Worm (Caenorhabditis elegans) whole organism, L1 larva: ENCODE results near the gene secs-1.

Source experiments
- aha-1 ChIP-seq: fragments of 150-350 bp; optimal IDR thresholded peaks from 2 replicates; lab custom pipeline; 2014; ENCODE audit warnings: missing biosample characterization, missing genetic modification characterization
- alr-1 ChIP-seq: fragments of 200-800 bp; sonication (Bioruptor generic); optimal IDR thresholded peaks from 2 replicates; lab custom pipeline; 2018; ENCODE audit warnings: borderline replicate concordance, mild to moderate bottlenecking, missing genetic modification characterization, missing compliant biosample characterization
- aly-2 ChIP-seq: fragments of 150-350 bp; optimal IDR thresholded peaks from 2 replicates; lab custom pipeline; 2014; ENCODE audit warnings: missing biosample characterization, missing genetic modification characterization
- ceh-82 ChIP-seq, 3 experiments: fragments of 150-350 bp in 1 of 3; sonication (generic microtip) in 2 of 3; optimal IDR thresholded peaks; 2 replicates each; lab custom pipeline; 2014 to 2017; ENCODE audit warnings: missing biosample characterization in 3 of 3, missing genetic modification characterization in 3 of 3
- dpl-1 ChIP-seq, 3 experiments: fragments of 150-350 bp in 2 of 3; sonication (generic microtip) in 1 of 3; optimal IDR thresholded peaks; 2 replicates each; lab custom pipeline; 2014 to 2017; ENCODE audit warnings: missing biosample characterization in 3 of 3, missing genetic modification characterization in 3 of 3, missing genetic modification reagents in 3 of 3
- nhr-76 ChIP-seq: sonication (generic microtip); optimal IDR thresholded peaks from 2 replicates; lab custom pipeline; 2017; ENCODE audit warnings: missing biosample characterization, missing genetic modification characterization
- sup-37 ChIP-seq: fragments of 200-800 bp; sonication (Bioruptor generic); optimal IDR thresholded peaks from 2 replicates; lab custom pipeline; 2018; ENCODE audit warnings: mild to moderate bottlenecking, missing genetic modification characterization, missing compliant biosample characterization
- swsn-7 ChIP-seq: sonication (generic microtip); optimal IDR thresholded peaks from 2 replicates; lab custom pipeline; 2016; ENCODE audit warnings: missing genetic modification characterization, missing compliant biosample characterization
- unc-130 ChIP-seq: fragments of 150-350 bp; optimal IDR thresholded peaks from 2 replicates; lab custom pipeline; 2017; ENCODE audit warnings: missing biosample characterization, missing genetic modification characterization, inconsistent platforms
- ztf-4 ChIP-seq: fragments of 150-350 bp; optimal IDR thresholded peaks from 2 replicates; lab custom pipeline; 2014; ENCODE audit warnings: missing biosample characterization, missing genetic modification characterization

DNA sequence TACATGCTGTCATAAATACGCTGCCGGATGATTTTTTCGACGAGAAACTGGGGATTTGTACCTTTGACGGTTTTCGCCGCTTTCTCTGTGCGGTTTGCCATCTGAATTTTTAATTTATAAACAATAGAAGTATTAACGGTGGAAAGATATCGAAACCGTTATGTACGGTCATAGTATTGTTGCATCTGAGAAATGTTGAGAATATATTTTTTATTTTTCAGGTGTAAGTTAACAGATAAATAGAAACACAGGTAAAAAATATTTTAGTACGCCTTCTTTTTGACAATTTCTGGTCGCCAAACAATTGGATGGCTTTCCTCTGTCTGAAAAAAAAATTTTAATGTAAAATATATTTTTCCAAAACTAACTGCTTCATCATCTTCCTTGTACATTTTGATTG, 1.7 kb upstream of the secs-1 start, which contains the start of gene prp-38:
- TF ChIP-seq ztf-4 (tag; lab: Kevin White, UChicago) (no peak), ceh-82 (tag; optimal IDR thresholded peaks at IDR 0.05; lab: Kevin White, UChicago) (no peak), aly-2 (no peak), sup-37 (no peak), swsn-7 (tag; lab: Kevin White, UChicago) (no peak), unc-130 (tag; lab: Kevin White, UChicago) (no peak), dpl-1 (GFP tag; optimal IDR thresholded peaks at IDR 0.05; lab: Kevin White, UChicago) (no peak), alr-1 (no peak), nhr-76 (no peak), aha-1 (tag; lab: Kevin White, UChicago) (no peak)
